Fruit fly (Drosophila melanogaster) whole organism, embryonic: ENCODE data around the gene CG8034.

Experiments
- Awh ChIP-seq: fragments of 200-800 bp; sonication (Bioruptor generic); IDR thresholded peaks from 2 replicates; pipeline ENCODE4, ENCODE4 v1.3.6; 2022; ENCODE audit warnings: missing biosample characterization, missing genetic modification characterization
- Bgb ChIP-seq: fragments of 200-800 bp; sonication (Bioruptor generic); IDR thresholded peaks from 2 replicates; pipeline ENCODE4 v1.3.6; 2022; ENCODE audit warnings: missing biosample characterization, missing genetic modification characterization; ENCODE audit not compliant: partially characterized antibody
- Blimp-1 ChIP-seq: fragments of 200-800 bp; sonication (Bioruptor generic); optimal IDR thresholded peaks from 3 replicates; lab custom pipeline; 2018; ENCODE audit warnings: missing biosample characterization, missing genetic modification characterization, mild to moderate bottlenecking, moderate library complexity, missing genetic modification reagents
- C15 ChIP-seq: fragments of 200-800 bp; sonication (Bioruptor generic); IDR thresholded peaks from 3 replicates; pipeline ENCODE4 v1.3.6; 2022; ENCODE audit warnings: missing biosample characterization, missing genetic modification characterization
- CG10366 ChIP-seq: fragments of 200-800 bp; sonication (Bioruptor generic); IDR thresholded peaks from 2 replicates; pipeline ENCODE4 v1.3.6; 2022; ENCODE audit warnings: missing biosample characterization, missing genetic modification characterization
- CG11093 ChIP-seq: fragments of 200-800 bp; sonication (Bioruptor generic); IDR thresholded peaks from 3 replicates; pipeline ENCODE4 v1.3.6; 2022; ENCODE audit warnings: missing biosample characterization, missing genetic modification characterization
- CG11560 ChIP-seq: fragments of 200-800 bp; sonication (Bioruptor generic); IDR thresholded peaks from 3 replicates; pipeline ENCODE4 v1.3.6; 2022; ENCODE audit warnings: missing biosample characterization, missing genetic modification characterization
- CG12659 ChIP-seq: fragments of 200-800 bp; sonication (Bioruptor generic); optimal IDR thresholded peaks from 3 replicates; lab custom pipeline; 2017; ENCODE audit warnings: mild to moderate bottlenecking, missing biosample characterization, missing genetic modification reagents, missing genetic modification characterization
- CG12744 ChIP-seq: fragments of 200-800 bp; sonication (Bioruptor generic); optimal IDR thresholded peaks from 2 replicates; lab custom pipeline; 2016; ENCODE audit warnings: missing biosample characterization, missing genetic modification characterization
- CG13775 ChIP-seq: fragments of 200-800 bp; sonication (Bioruptor generic); optimal IDR thresholded peaks from 3 replicates; lab custom pipeline; 2017; ENCODE audit warnings: missing biosample characterization, mild to moderate bottlenecking, missing genetic modification characterization
- CG14710 ChIP-seq: fragments of 200-800 bp; sonication (Bioruptor generic); optimal IDR thresholded peaks from 3 replicates; lab custom pipeline; 2019; ENCODE audit warnings: missing biosample characterization, mild to moderate bottlenecking, missing genetic modification characterization, moderate library complexity
- CG14860 ChIP-seq: fragments of 200-800 bp; sonication (Bioruptor generic); IDR thresholded peaks from 3 replicates; pipeline ENCODE4 v1.3.6; 2022; ENCODE audit warnings: missing biosample characterization, missing genetic modification characterization; ENCODE audit not compliant: partially characterized antibody
- CG1529 ChIP-seq: fragments of 200-800 bp; sonication (Bioruptor generic); optimal IDR thresholded peaks from 3 replicates; lab custom pipeline; 2018; ENCODE audit warnings: missing biosample characterization, missing genetic modification characterization
- CG17802 ChIP-seq: fragments of 200-800 bp; sonication (Bioruptor generic); optimal IDR thresholded peaks from 2 replicates; lab custom pipeline; 2018; ENCODE audit warnings: missing biosample characterization, mild to moderate bottlenecking, missing genetic modification characterization, moderate library complexity
- CG31365 ChIP-seq: fragments of 200-800 bp; sonication (Bioruptor generic); optimal IDR thresholded peaks from 2 replicates; lab custom pipeline; 2018; ENCODE audit warnings: missing biosample characterization, mild to moderate bottlenecking, missing genetic modification characterization
- CG31441 ChIP-seq: fragments of 200-800 bp; sonication (Bioruptor generic); IDR thresholded peaks from 2 replicates; pipeline ENCODE4 v1.3.6; 2022; ENCODE audit warnings: missing biosample characterization, missing genetic modification characterization
- CG3847 ChIP-seq: fragments of 200-800 bp; sonication (Bioruptor generic); IDR thresholded peaks from 2 replicates; pipeline ENCODE4 v1.3.6; 2022; ENCODE audit warnings: missing biosample characterization, missing genetic modification characterization
- CG3995 ChIP-seq: fragments of 200-800 bp; sonication (Bioruptor generic); optimal IDR thresholded peaks from 3 replicates; lab custom pipeline; 2016; ENCODE audit warnings: missing biosample characterization, missing genetic modification characterization
- CG4730 ChIP-seq: fragments of 200-800 bp; sonication (Bioruptor generic); IDR thresholded peaks from 2 replicates; pipeline ENCODE4 v1.3.6; 2022; ENCODE audit warnings: missing biosample characterization, missing genetic modification characterization
- CG6791 ChIP-seq: fragments of 200-800 bp; sonication (Bioruptor generic); IDR thresholded peaks from 3 replicates; pipeline ENCODE4 v1.3.6; 2022; ENCODE audit warnings: missing biosample characterization, missing genetic modification characterization; ENCODE audit not compliant: partially characterized antibody
- CG6813 ChIP-seq: fragments of 200-800 bp; sonication (Bioruptor generic); optimal IDR thresholded peaks from 2 replicates; lab custom pipeline; 2017; ENCODE audit warnings: missing biosample characterization, missing genetic modification characterization, mild to moderate bottlenecking, moderate library complexity, missing genetic modification reagents
- CG8478 ChIP-seq: fragments of >200 bp; optimal IDR thresholded peaks from 2 replicates; lab custom pipeline; 2018
- CG9797 ChIP-seq: fragments of 200-800 bp; sonication (Bioruptor generic); optimal IDR thresholded peaks from 3 replicates; lab custom pipeline; 2018; ENCODE audit warnings: missing biosample characterization, mild to moderate bottlenecking, missing genetic modification characterization
- CG9817 ChIP-seq: fragments of 200-800 bp; sonication (Bioruptor generic); optimal IDR thresholded peaks from 2 replicates; lab custom pipeline; 2018; ENCODE audit warnings: missing biosample characterization, mild to moderate bottlenecking, missing genetic modification characterization, moderate library complexity
- D19A ChIP-seq: fragments of 200-800 bp; optimal IDR thresholded peaks from 3 replicates; lab custom pipeline; 2019; ENCODE audit warnings: missing biosample characterization, mild to moderate bottlenecking, missing genetic modification characterization, moderate library complexity
- Dfd ChIP-seq, 2 experiments: fragments of >200 bp; optimal IDR thresholded peaks; 2 replicates each; lab custom pipeline; 2017; ENCODE audit warnings: missing biosample characterization in 2 of 2, missing genetic modification characterization in 2 of 2
- Dref ChIP-seq: fragments of 200-800 bp; sonication (Bioruptor generic); IDR thresholded peaks from 2 replicates; pipeline ENCODE4 v1.3.6; 2022; ENCODE audit warnings: missing biosample characterization, missing genetic modification characterization
- Lhr ChIP-seq: fragments of 200-800 bp; sonication (Bioruptor generic); optimal IDR thresholded peaks from 3 replicates; lab custom pipeline; 2017; ENCODE audit warnings: mild to moderate bottlenecking, missing biosample characterization, missing genetic modification reagents, missing genetic modification characterization
- Mad ChIP-seq: fragments of 200-800 bp; sonication (Bioruptor generic); optimal IDR thresholded peaks from 2 replicates; lab custom pipeline; 2016; ENCODE audit warnings: missing biosample characterization, missing genetic modification characterization
- Xbp1 ChIP-seq: fragments of 200-800 bp; sonication (Bioruptor generic); optimal IDR thresholded peaks from 3 replicates; lab custom pipeline; 2016; ENCODE audit warnings: missing biosample characterization, mild to moderate bottlenecking, missing genetic modification characterization
- Xrp1 ChIP-seq: fragments of 200-800 bp; sonication (Bioruptor generic); IDR thresholded peaks from 2 replicates; pipeline ENCODE4 v1.3.6; 2022; ENCODE audit warnings: missing biosample characterization, missing genetic modification characterization
- al ChIP-seq: fragments of 200-800 bp; sonication (Bioruptor generic); IDR thresholded peaks from 2 replicates; pipeline ENCODE4 v1.3.6; 2022; ENCODE audit warnings: missing biosample characterization, missing genetic modification characterization
- ash1 ChIP-seq: fragments of 200-800 bp; sonication (Bioruptor generic); optimal IDR thresholded peaks from 2 replicates; lab custom pipeline; 2018; ENCODE audit warnings: missing biosample characterization, mild to moderate bottlenecking, missing genetic modification characterization
- crp ChIP-seq, 2 experiments: fragments of 200-800 bp; sonication (Bioruptor generic); optimal IDR thresholded peaks; 2 replicates in 1 of 2; 3 replicates in 1 of 2; lab custom pipeline; 2017; ENCODE audit warnings: missing biosample characterization in 2 of 2, missing genetic modification characterization in 2 of 2, mild to moderate bottlenecking in 1 of 2, moderate library complexity in 1 of 2
- fd3F ChIP-seq: fragments of 200-800 bp; sonication (Bioruptor generic); optimal IDR thresholded peaks from 2 replicates; lab custom pipeline; 2018; ENCODE audit warnings: missing biosample characterization, mild to moderate bottlenecking, missing genetic modification characterization, moderate library complexity
- gfzf ChIP-seq: fragments of 200-800 bp; sonication (Bioruptor generic); optimal IDR thresholded peaks from 2 replicates; lab custom pipeline; 2016; ENCODE audit warnings: missing biosample characterization, mild to moderate bottlenecking, missing genetic modification characterization, moderate library complexity
- ind ChIP-seq: fragments of 200-800 bp; sonication (Bioruptor generic); optimal IDR thresholded peaks from 3 replicates; lab custom pipeline; 2016; ENCODE audit warnings: missing biosample characterization, missing genetic modification characterization
- kah ChIP-seq: fragments of 200-800 bp; sonication (Bioruptor generic); optimal IDR thresholded peaks from 2 replicates; lab custom pipeline; 2018; ENCODE audit warnings: missing biosample characterization, mild to moderate bottlenecking, missing genetic modification characterization
- ken ChIP-seq: fragments of 200-800 bp; sonication (Bioruptor generic); IDR thresholded peaks from 3 replicates; pipeline ENCODE4 v1.3.6; 2022; ENCODE audit warnings: missing biosample characterization, missing genetic modification characterization
- mam ChIP-seq: fragments of 200-800 bp; sonication (Bioruptor generic); optimal IDR thresholded peaks from 3 replicates; lab custom pipeline; 2016; ENCODE audit warnings: missing biosample characterization, missing genetic modification characterization
- pfk ChIP-seq: fragments of 200-800 bp; sonication (Bioruptor generic); optimal IDR thresholded peaks from 2 replicates; lab custom pipeline; 2018; ENCODE audit warnings: missing biosample characterization, mild to moderate bottlenecking, missing genetic modification characterization, moderate library complexity
- ro ChIP-seq: fragments of 200-800 bp; sonication (Bioruptor generic); IDR thresholded peaks from 2 replicates; pipeline ENCODE4 v1.3.6; 2022; ENCODE audit warnings: missing biosample characterization, missing genetic modification characterization
- sens ChIP-seq: fragments of 200-800 bp; sonication (Bioruptor generic); peaks from one replicate; lab custom pipeline; 2016; ENCODE audit warnings: missing biosample characterization, missing genetic modification characterization
- slou ChIP-seq: fragments of 200-800 bp; sonication (Bioruptor generic); optimal IDR thresholded peaks from 3 replicates; lab custom pipeline; 2016; ENCODE audit warnings: missing biosample characterization, missing genetic modification characterization
- tap ChIP-seq: fragments of 200-800 bp; optimal IDR thresholded peaks from 3 replicates; lab custom pipeline; 2019; ENCODE audit warnings: missing biosample characterization, mild to moderate bottlenecking, missing genetic modification characterization, moderate library complexity
- tin ChIP-seq: fragments of 200-800 bp; sonication (Bioruptor generic); optimal IDR thresholded peaks from 3 replicates; lab custom pipeline; 2016; ENCODE audit warnings: missing biosample characterization, missing genetic modification characterization
- wdn ChIP-seq: fragments of 200-800 bp; sonication (Bioruptor generic); IDR thresholded peaks from 2 replicates; pipeline ENCODE4 v1.3.6; 2022; ENCODE audit warnings: missing biosample characterization, missing genetic modification characterization
- wor ChIP-seq: fragments of 200-800 bp; sonication (Bioruptor generic); IDR thresholded peaks from 2 replicates; pipeline ENCODE4 v1.3.6; 2022; ENCODE audit warnings: missing biosample characterization, missing genetic modification characterization
- z ChIP-seq: fragments of 200-800 bp; sonication (Bioruptor generic); IDR thresholded peaks from 3 replicates; pipeline ENCODE4 v1.3.6; 2022; ENCODE audit warnings: missing biosample characterization, missing genetic modification characterization

The CG8034 gene

dm6 chrX:19321820-19322708 lies 24.1 kb upstream of the CG8034 start, which contains the start of gene out (continued):
- TF ChIP-seq Blimp-1 (GFP tag; lab: Kevin White, UChicago): peak; percentile 91
- TF ChIP-seq z (GFP tag; lab: Robert Waterston, UW): no peak
- peak; percentile 81 for TF ChIP-seq wdn (GFP tag; lab: Robert Waterston, UW)
- TF ChIP-seq Xrp1: peak; percentile 97
- TF ChIP-seq CG3847: peak; percentile 94
- TF ChIP-seq pfk (GFP tag; lab: Kevin White, UChicago): no peak
- peak; percentile 95 for TF ChIP-seq Xbp1
- TF ChIP-seq al: peak; percentile 90
- peak; percentile 71 for TF ChIP-seq CG31365 (tag; lab: Kevin White, UChicago)
- TF ChIP-seq CG9797 (GFP tag; lab: Kevin White, UChicago): peak; percentile 41
- TF ChIP-seq CG3995 (GFP tag; lab: Kevin White, UChicago): peak; percentile 49
- TF ChIP-seq CG13775 (GFP tag; lab: Kevin White, UChicago): peak; percentile 95
- TF ChIP-seq ken (GFP tag; lab: Robert Waterston, UW): peak; percentile 92
- peak; percentile 91 for TF ChIP-seq CG31441 (GFP tag; lab: Robert Waterston, UW)
- TF ChIP-seq Dfd (GFP tag; optimal IDR thresholded peaks at IDR 0.05; lab: Kevin White, UChicago): no peak
- peak; percentile 91 for TF ChIP-seq CG9817
- TF ChIP-seq CG8478 (lab: Kevin White, UChicago): no peak
- TF ChIP-seq D19A (tag; lab: Kevin White, UChicago): peak; percentile 90
- TF ChIP-seq CG12659 (GFP tag; lab: Kevin White, UChicago): peak; percentile 96
- TF ChIP-seq C15 (GFP tag; lab: Robert Waterston, UW): peak; percentile 87
- no peak for TF ChIP-seq gfzf (GFP tag; lab: Kevin White, UChicago)
- TF ChIP-seq CG14860: no peak
- peak; percentile 90 for TF ChIP-seq tap (tag; lab: Kevin White, UChicago)
- TF ChIP-seq Mad (GFP tag; lab: Kevin White, UChicago): peak; percentile 94
- no peak for TF ChIP-seq ash1 (GFP tag; lab: Kevin White, UChicago)
- TF ChIP-seq sens (GFP tag; lab: Kevin White, UChicago): peak; percentile 97
- 0 out of 3 replicates have a peak, but pooled peaks have one; percentile 48 for TF ChIP-seq CG6791 (GFP tag; lab: Robert Waterston, UW)
- TF ChIP-seq Dref (GFP tag; lab: Robert Waterston, UW): 0 out of 2 replicates have a peak, but pooled peaks have one; percentile 28
- peak; percentile 92 for TF ChIP-seq CG1529 (GFP tag; lab: Kevin White, UChicago)
- peak; percentile 93 for TF ChIP-seq CG11093
- peak; percentile 92 for TF ChIP-seq ind (GFP tag; lab: Kevin White, UChicago)
- TF ChIP-seq ro: peak; percentile 86
- peak; percentile 94 for TF ChIP-seq Awh (GFP tag; lab: Robert Waterston, UW)
- peak; percentile 89 for TF ChIP-seq wor
- TF ChIP-seq CG10366 (GFP tag; lab: Robert Waterston, UW): peak; percentile 93
- peak; percentile 94 for TF ChIP-seq CG14710 (tag; lab: Kevin White, UChicago)
- peak; percentile 92 for TF ChIP-seq CG6813
- TF ChIP-seq CG4730 (GFP tag; lab: Robert Waterston, UW): peak; percentile 90
- peak; percentile 87 for TF ChIP-seq fd3F (GFP tag; lab: Kevin White, UChicago)
- peak; percentile 86 for TF ChIP-seq CG12744
- peak; percentile 87 for TF ChIP-seq CG11560 (tag; lab: Robert Waterston, UW)
- TF ChIP-seq Bgb (GFP tag; lab: Robert Waterston, UW): peak; percentile 42; the same call in 1 of the 2 replicates
- TF ChIP-seq Lhr (GFP tag; lab: Kevin White, UChicago): peak; percentile 86
- TF ChIP-seq CG17802 (tag; lab: Kevin White, UChicago): peak; percentile 81
- peak; percentile 91 for TF ChIP-seq tin (GFP tag; lab: Kevin White, UChicago)
- TF ChIP-seq mam (GFP tag; lab: Kevin White, UChicago): peak; percentile 84
- peak in 1 of 2 experiments; percentile 62 for TF ChIP-seq crp (GFP tag; optimal IDR thresholded peaks at IDR 0.05; lab: Kevin White, UChicago)
- TF ChIP-seq kah (GFP tag; lab: Kevin White, UChicago): peak; percentile 85
- peak; percentile 80 for TF ChIP-seq slou (GFP tag; lab: Kevin White, UChicago)
